Fruit fly (Drosophila melanogaster) whole organism, embryonic: ENCODE data around the gene CycG.

Source experiments
- Asciz ChIP-seq: fragments of 200-800 bp; sonication (Bioruptor generic); optimal IDR thresholded peaks from 2 replicates; lab custom pipeline; 2017; ENCODE audit warnings: missing biosample characterization, mild to moderate bottlenecking, missing genetic modification characterization, missing genetic modification reagents
- Atf6 ChIP-seq: fragments of 200-800 bp; sonication (Bioruptor generic); IDR thresholded peaks from 2 replicates; pipeline ENCODE4 v1.3.6; 2022; ENCODE audit warnings: missing biosample characterization, missing genetic modification characterization
- CG1024 ChIP-seq: fragments of 200-800 bp; sonication (Bioruptor generic); IDR thresholded peaks from 2 replicates; pipeline ENCODE4 v1.3.6; 2022; ENCODE audit warnings: missing biosample characterization, missing genetic modification characterization
- CG12071 ChIP-seq: fragments of 200-800 bp; sonication (Bioruptor generic); optimal IDR thresholded peaks from 3 replicates; lab custom pipeline; 2018; ENCODE audit warnings: missing biosample characterization, mild to moderate bottlenecking, missing genetic modification characterization
- CG12236 ChIP-seq: fragments of 200-800 bp; sonication (Bioruptor generic); optimal IDR thresholded peaks from 2 replicates; lab custom pipeline; 2016; ENCODE audit warnings: missing biosample characterization, missing genetic modification characterization
- CG14710 ChIP-seq: fragments of 200-800 bp; sonication (Bioruptor generic); optimal IDR thresholded peaks from 3 replicates; lab custom pipeline; 2019; ENCODE audit warnings: missing biosample characterization, mild to moderate bottlenecking, missing genetic modification characterization, moderate library complexity
- CG15479 ChIP-seq: fragments of 200-800 bp; sonication (Bioruptor generic); optimal IDR thresholded peaks from 3 replicates; lab custom pipeline; 2019; ENCODE audit warnings: missing biosample characterization, mild to moderate bottlenecking, missing genetic modification characterization, moderate library complexity
- CG15601 ChIP-seq: fragments of 200-800 bp; sonication (Bioruptor generic); optimal IDR thresholded peaks from 3 replicates; lab custom pipeline; 2019; ENCODE audit warnings: missing biosample characterization, mild to moderate bottlenecking, missing genetic modification characterization, moderate library complexity
- CG17385 ChIP-seq: fragments of 200-800 bp; sonication (Bioruptor generic); optimal IDR thresholded peaks from 3 replicates; lab custom pipeline; 2018; ENCODE audit warnings: missing biosample characterization, mild to moderate bottlenecking, missing genetic modification characterization
- CG31365 ChIP-seq: fragments of 200-800 bp; sonication (Bioruptor generic); optimal IDR thresholded peaks from 2 replicates; lab custom pipeline; 2018; ENCODE audit warnings: missing biosample characterization, mild to moderate bottlenecking, missing genetic modification characterization
- CG31388 ChIP-seq: fragments of 200-800 bp; sonication (Bioruptor generic); optimal IDR thresholded peaks from 2 replicates; lab custom pipeline; 2016; ENCODE audit warnings: missing biosample characterization, missing genetic modification characterization
- CG4404 ChIP-seq: fragments of 200-800 bp; sonication (Bioruptor generic); IDR thresholded peaks from 2 replicates; pipeline ENCODE4 v1.3.6; 2022; ENCODE audit warnings: missing biosample characterization, missing genetic modification characterization
- CG5245 ChIP-seq: fragments of 200-800 bp; sonication (Bioruptor generic); optimal IDR thresholded peaks from 3 replicates; lab custom pipeline; 2016; ENCODE audit warnings: missing biosample characterization, missing genetic modification characterization
- CG7987 ChIP-seq: fragments of 200-800 bp; sonication (Bioruptor generic); optimal IDR thresholded peaks from 2 replicates; lab custom pipeline; 2018; ENCODE audit warnings: missing biosample characterization, mild to moderate bottlenecking, missing genetic modification characterization, moderate library complexity
- CG9437 ChIP-seq: fragments of 200-800 bp; sonication (Bioruptor generic); optimal IDR thresholded peaks from 2 replicates; lab custom pipeline; 2018; ENCODE audit warnings: missing biosample characterization, mild to moderate bottlenecking, missing genetic modification characterization
- CG9817 ChIP-seq: fragments of 200-800 bp; sonication (Bioruptor generic); optimal IDR thresholded peaks from 2 replicates; lab custom pipeline; 2018; ENCODE audit warnings: missing biosample characterization, mild to moderate bottlenecking, missing genetic modification characterization, moderate library complexity
- CHES-1-like ChIP-seq: fragments of 200-800 bp; sonication (Bioruptor generic); optimal IDR thresholded peaks from 2 replicates; lab custom pipeline; 2016; ENCODE audit warnings: missing biosample characterization, missing genetic modification characterization
- Chrac-16 ChIP-seq: fragments of 200-800 bp; sonication (Bioruptor generic); optimal IDR thresholded peaks from 3 replicates; lab custom pipeline; 2016; ENCODE audit warnings: missing biosample characterization, missing genetic modification characterization
- Dfd ChIP-seq, 2 experiments: fragments of >200 bp; optimal IDR thresholded peaks; 2 replicates each; lab custom pipeline; 2017; ENCODE audit warnings: missing biosample characterization in 2 of 2, missing genetic modification characterization in 2 of 2
- Eip74EF ChIP-seq, 2 experiments: fragments of 200-800 bp in 1 of 2; fragments of >200 bp in 1 of 2; sonication (Bioruptor generic) in 1 of 2; optimal IDR thresholded peaks; 2 replicates each; lab custom pipeline; 2017 to 2019; ENCODE audit warnings: missing biosample characterization in 2 of 2, missing genetic modification characterization in 2 of 2, mild to moderate bottlenecking in 1 of 2, moderate library complexity in 1 of 2
- Fer1 ChIP-seq: fragments of 200-800 bp; sonication (Bioruptor generic); optimal IDR thresholded peaks from 2 replicates; lab custom pipeline; 2017; ENCODE audit warnings: missing biosample characterization, mild to moderate bottlenecking, missing genetic modification characterization
- HmgZ ChIP-seq: fragments of 200-800 bp; sonication (Bioruptor generic); optimal IDR thresholded peaks from 2 replicates; lab custom pipeline; 2018; ENCODE audit warnings: missing biosample characterization, mild to moderate bottlenecking, missing genetic modification characterization
- Hr78 ChIP-seq, 2 experiments: fragments of 200-800 bp in 1 of 2; fragments of >200 bp in 1 of 2; sonication (Bioruptor generic) in 1 of 2; optimal IDR thresholded peaks; 2 replicates each; lab custom pipeline; 2017 to 2019; ENCODE audit warnings: missing biosample characterization in 2 of 2, missing genetic modification characterization in 2 of 2, mild to moderate bottlenecking in 1 of 2, moderate library complexity in 1 of 2
- MBD-R2 ChIP-seq: fragments of 200-800 bp; sonication (Bioruptor generic); IDR thresholded peaks from 2 replicates; pipeline ENCODE4 v1.3.6; 2022; ENCODE audit warnings: missing biosample characterization, missing genetic modification characterization
- NC2β ChIP-seq: fragments of 200-800 bp; sonication (Bioruptor generic); optimal IDR thresholded peaks from 2 replicates; lab custom pipeline; 2016; ENCODE audit warnings: missing biosample characterization, missing genetic modification characterization
- NK7.1 ChIP-seq: fragments of 200-800 bp; sonication (Bioruptor generic); optimal IDR thresholded peaks from 3 replicates; lab custom pipeline; 2016; ENCODE audit warnings: missing biosample characterization, missing genetic modification characterization
- Nf-YB ChIP-seq: fragments of 200-800 bp; sonication (Bioruptor generic); optimal IDR thresholded peaks from 3 replicates; lab custom pipeline; 2019; ENCODE audit warnings: missing biosample characterization, mild to moderate bottlenecking, missing genetic modification characterization, moderate library complexity
- Oaz ChIP-seq: fragments of 200-800 bp; sonication (Bioruptor generic); IDR thresholded peaks from 2 replicates; pipeline ENCODE4 v1.3.6; 2022; ENCODE audit warnings: missing biosample characterization, missing genetic modification characterization
- Rx ChIP-seq: fragments of 200-800 bp; sonication (Bioruptor generic); IDR thresholded peaks from 2 replicates; pipeline ENCODE4 v1.3.6; 2022; ENCODE audit warnings: missing biosample characterization, missing genetic modification characterization
- Xbp1 ChIP-seq: fragments of 200-800 bp; sonication (Bioruptor generic); optimal IDR thresholded peaks from 3 replicates; lab custom pipeline; 2016; ENCODE audit warnings: missing biosample characterization, mild to moderate bottlenecking, missing genetic modification characterization
- bbx ChIP-seq: fragments of 200-800 bp; sonication (Bioruptor generic); IDR thresholded peaks from 2 replicates; pipeline ENCODE4 v1.3.6; 2022; ENCODE audit warnings: missing biosample characterization, missing genetic modification characterization; ENCODE audit not compliant: partially characterized antibody
- br ChIP-seq: fragments of >200 bp; optimal IDR thresholded peaks from 2 replicates; lab custom pipeline; 2017
- cato ChIP-seq: fragments of 200-800 bp; sonication (Bioruptor generic); optimal IDR thresholded peaks from 2 replicates; lab custom pipeline; 2016; ENCODE audit warnings: missing biosample characterization, missing genetic modification characterization, borderline replicate concordance
- ci ChIP-seq: fragments of 200-800 bp; sonication (Bioruptor generic); IDR thresholded peaks from 3 replicates; pipeline ENCODE4 v1.3.6; 2022; ENCODE audit warnings: missing biosample characterization, missing genetic modification characterization
- disco-r ChIP-seq: fragments of 200-800 bp; sonication (Bioruptor generic); optimal IDR thresholded peaks from 2 replicates; lab custom pipeline; 2016; ENCODE audit warnings: missing biosample characterization, missing genetic modification characterization
- dpn ChIP-seq, 2 experiments: fragments of 200-800 bp; sonication (Bioruptor generic); optimal IDR thresholded peaks; 3 replicates each; lab custom pipeline; 2016; ENCODE audit warnings: missing biosample characterization in 2 of 2, missing genetic modification characterization in 2 of 2
- gt ChIP-seq: fragments of 200-800 bp; sonication (Bioruptor generic); IDR thresholded peaks from 2 replicates; pipeline ENCODE4 v1.3.6; 2022; ENCODE audit warnings: missing biosample characterization, missing genetic modification characterization
- hbn ChIP-seq: fragments of 200-800 bp; sonication (Bioruptor generic); IDR thresholded peaks from 2 replicates; pipeline ENCODE4 v1.3.6; 2022; ENCODE audit warnings: missing biosample characterization, missing genetic modification characterization; ENCODE audit not compliant: partially characterized antibody
- inv ChIP-seq: fragments of 200-800 bp; sonication (Bioruptor generic); IDR thresholded peaks from 2 replicates; pipeline ENCODE4 v1.3.6; 2022; ENCODE audit warnings: missing biosample characterization, missing genetic modification characterization; ENCODE audit not compliant: partially characterized antibody
- jumu ChIP-seq: fragments of 200-800 bp; sonication (Bioruptor generic); optimal IDR thresholded peaks from 3 replicates; lab custom pipeline; 2016; ENCODE audit warnings: missing biosample characterization, missing genetic modification characterization
- lbe ChIP-seq: fragments of 200-800 bp; sonication (Bioruptor generic); optimal IDR thresholded peaks from 2 replicates; lab custom pipeline; 2016; ENCODE audit warnings: missing biosample characterization, mild to moderate bottlenecking, missing genetic modification characterization
- nerfin-1 ChIP-seq: fragments of 200-800 bp; sonication (Bioruptor generic); optimal IDR thresholded peaks from 3 replicates; lab custom pipeline; 2019; ENCODE audit warnings: missing biosample characterization, mild to moderate bottlenecking, missing genetic modification characterization, moderate library complexity
- nom ChIP-seq: fragments of 200-800 bp; sonication (Bioruptor generic); optimal IDR thresholded peaks from 2 replicates; lab custom pipeline; 2017; ENCODE audit warnings: missing biosample characterization, missing genetic modification characterization, mild to moderate bottlenecking, moderate library complexity, missing genetic modification reagents
- odd ChIP-seq: fragments of 200-800 bp; sonication (Bioruptor generic); optimal IDR thresholded peaks from 2 replicates; lab custom pipeline; 2017; ENCODE audit warnings: missing biosample characterization, mild to moderate bottlenecking, missing genetic modification characterization
- prd ChIP-seq, 3 experiments: fragments of >200 bp in 2 of 3; fragments of 200-800 bp in 1 of 3; sonication (Bioruptor generic) in 1 of 3; optimal IDR thresholded peaks in 2 of 3; IDR thresholded peaks in 1 of 3; 2 replicates in 2 of 3; 3 replicates in 1 of 3; pipeline versions ENCODE4 v1.3.6 to Lab custom; 2017 to 2022; ENCODE audit warnings: missing biosample characterization in 1 of 3, missing genetic modification characterization in 1 of 3
- stwl ChIP-seq: fragments of 200-800 bp; sonication (Bioruptor generic); optimal IDR thresholded peaks from 3 replicates; lab custom pipeline; 2018; ENCODE audit warnings: missing biosample characterization, mild to moderate bottlenecking, missing genetic modification characterization, moderate library complexity
- tgo ChIP-seq: fragments of 200-800 bp; sonication (Bioruptor generic); IDR thresholded peaks from 3 replicates; pipeline ENCODE4 v1.3.6; 2022; ENCODE audit warnings: missing biosample characterization, missing genetic modification characterization
- tin ChIP-seq: fragments of 200-800 bp; sonication (Bioruptor generic); optimal IDR thresholded peaks from 3 replicates; lab custom pipeline; 2016; ENCODE audit warnings: missing biosample characterization, missing genetic modification characterization
- zf30C ChIP-seq: fragments of 200-800 bp; sonication (Bioruptor generic); optimal IDR thresholded peaks from 3 replicates; lab custom pipeline; 2018; ENCODE audit warnings: missing biosample characterization, mild to moderate bottlenecking, missing genetic modification characterization
- zfh2 ChIP-seq: fragments of 200-800 bp; sonication (Bioruptor generic); optimal IDR thresholded peaks from 2 replicates; lab custom pipeline; 2016; ENCODE audit warnings: missing biosample characterization, missing genetic modification characterization

The CycG gene

dm6 chr3R:31550910-31551309, 61.6 kb downstream of the CycG start (continued):
- TF ChIP-seq Eip74EF (GFP tag; optimal IDR thresholded peaks at IDR 0.05; lab: Kevin White, UChicago) = no peak
- no peak for TF ChIP-seq lbe (GFP tag; lab: Kevin White, UChicago)
- no peak for TF ChIP-seq CG4404
- no peak for TF ChIP-seq Dfd (GFP tag; optimal IDR thresholded peaks at IDR 0.05; lab: Kevin White, UChicago)
- TF ChIP-seq tgo (GFP tag; lab: Robert Waterston, UW) = no peak
- TF ChIP-seq gt = no peak
- TF ChIP-seq Oaz = no peak
- TF ChIP-seq CG15601 = peak; percentile 71
- peak; percentile 84 for TF ChIP-seq CG12236 (GFP tag; lab: Kevin White, UChicago)
- TF ChIP-seq Fer1 (GFP tag; lab: Kevin White, UChicago) = no peak
- no peak for TF ChIP-seq Rx (GFP tag; lab: Robert Waterston, UW)
- no peak for TF ChIP-seq Atf6 (GFP tag; lab: Robert Waterston, UW)
- TF ChIP-seq bbx (GFP tag; lab: Robert Waterston, UW) = no peak
- TF ChIP-seq tin = peak; percentile 10
- TF ChIP-seq Xbp1 (GFP tag; lab: Kevin White, UChicago) = no peak
- TF ChIP-seq MBD-R2 (GFP tag; lab: Robert Waterston, UW) = no peak
- TF ChIP-seq CG9437 (GFP tag; lab: Kevin White, UChicago) = no peak
- TF ChIP-seq br = no peak
- peak; percentile 85 for TF ChIP-seq CG15479
- TF ChIP-seq Asciz (GFP tag; lab: Kevin White, UChicago) = peak; percentile 78
- peak; percentile 74 for TF ChIP-seq CG7987
- TF ChIP-seq cato (GFP tag; lab: Kevin White, UChicago) = peak; percentile 43
- TF ChIP-seq disco-r = peak; percentile 28
- TF ChIP-seq CG12071 (GFP tag; lab: Kevin White, UChicago) = peak; percentile 43
- no peak for TF ChIP-seq CG9817
- TF ChIP-seq jumu = no peak
- no peak for TF ChIP-seq prd (optimal IDR thresholded peaks at IDR 0.05; lab: Kevin White, UChicago)
- peak; percentile 53; the same call in 2 of the 3 replicates for TF ChIP-seq prd (GFP tag; IDR thresholded peaks at IDR 0.05; lab: Robert Waterston, UW)
- peak; percentile 34 for TF ChIP-seq CG5245 (GFP tag; lab: Kevin White, UChicago)
- peak; percentile 41 for TF ChIP-seq CHES-1-like (GFP tag; lab: Kevin White, UChicago)
- peak; percentile 81 for TF ChIP-seq ci
- TF ChIP-seq dpn (GFP tag; optimal IDR thresholded peaks at IDR 0.05; lab: Kevin White, UChicago) = no peak
- TF ChIP-seq CG1024 = peak; percentile 58; the same call in 1 of the 2 replicates
- peak; percentile 77 for TF ChIP-seq odd
- peak; percentile 61 for TF ChIP-seq stwl
- TF ChIP-seq CG31388 (GFP tag; lab: Kevin White, UChicago) = no peak
- TF ChIP-seq NC2β (GFP tag; lab: Kevin White, UChicago) = peak; percentile 66
- TF ChIP-seq Nf-YB (GFP tag; lab: Kevin White, UChicago) = peak; percentile 59
- no peak for TF ChIP-seq HmgZ (tag; lab: Kevin White, UChicago)
- no peak for TF ChIP-seq zfh2 (GFP tag; lab: Kevin White, UChicago)
- no peak for TF ChIP-seq Hr78 (GFP tag; optimal IDR thresholded peaks at IDR 0.05; lab: Kevin White, UChicago)
- TF ChIP-seq hbn (GFP tag; lab: Robert Waterston, UW) = no peak
- TF ChIP-seq nerfin-1 (tag; lab: Kevin White, UChicago) = peak; percentile 58
- no peak for TF ChIP-seq inv (GFP tag; lab: Robert Waterston, UW)
- no peak for TF ChIP-seq zf30C (GFP tag; lab: Kevin White, UChicago)
- TF ChIP-seq NK7.1 (GFP tag; lab: Kevin White, UChicago) = peak; percentile 32
- no peak for TF ChIP-seq Chrac-16 (GFP tag; lab: Kevin White, UChicago)
- no peak for TF ChIP-seq CG31365 (tag; lab: Kevin White, UChicago)
- TF ChIP-seq CG14710 (tag; lab: Kevin White, UChicago) = peak; percentile 87
- TF ChIP-seq nom (GFP tag; lab: Kevin White, UChicago) = no peak
- peak; percentile 21 for TF ChIP-seq CG17385 (GFP tag; lab: Kevin White, UChicago)
